Worm (Caenorhabditis elegans) whole organism, L4 larva: ENCODE results near the gene W07A12.4.

Experiments used
- F37D6.2 ChIP-seq: sonication (generic microtip); optimal IDR thresholded peaks from 2 replicates; lab custom pipeline; 2016; ENCODE audit warnings: mild to moderate bottlenecking, missing genetic modification characterization, missing compliant biosample characterization
- F49E8.2 ChIP-seq: sonication (generic microtip); optimal IDR thresholded peaks from 2 replicates; lab custom pipeline; 2016; ENCODE audit warnings: missing compliant biosample characterization, mild to moderate bottlenecking, missing genetic modification characterization, borderline replicate concordance
- R02D3.7 ChIP-seq: fragments of 150-350 bp; sonication (generic microtip); optimal IDR thresholded peaks from 3 replicates; lab custom pipeline; 2014; ENCODE audit warnings: missing biosample characterization, missing genetic modification characterization
- T20F7.1 ChIP-seq: fragments of 200-800 bp; sonication (Bioruptor generic); optimal IDR thresholded peaks from 2 replicates; lab custom pipeline; 2018; ENCODE audit warnings: mild to moderate bottlenecking, missing genetic modification characterization, missing compliant biosample characterization
- T26A8.4 ChIP-seq: fragments of 200-800 bp; sonication (Bioruptor generic); IDR thresholded peaks from 2 replicates; pipeline ENCODE4 v1.3.6; 2022; ENCODE audit warnings: missing genetic modification characterization, missing compliant biosample characterization
- Y48G9A.11 ChIP-seq: fragments of 200-800 bp; sonication (Bioruptor generic); IDR thresholded peaks from 2 replicates; pipeline ENCODE4 v1.3.6; 2022; ENCODE audit warnings: missing genetic modification reagents, missing genetic modification characterization, missing compliant biosample characterization
- Y75B8A.6 ChIP-seq: fragments of 200-800 bp; sonication (Bioruptor generic); IDR thresholded peaks from 2 replicates; pipeline ENCODE4 v1.3.6; 2022; ENCODE audit warnings: missing genetic modification reagents, missing genetic modification characterization, missing compliant biosample characterization
- ZK337.2 ChIP-seq: fragments of 200-800 bp; sonication (Bioruptor generic); IDR thresholded peaks from 2 replicates; pipeline ENCODE4 v1.3.6; 2022; ENCODE audit warnings: missing genetic modification reagents, missing genetic modification characterization, missing compliant biosample characterization
- ZK546.5 ChIP-seq, 2 experiments: sonication (generic microtip); optimal IDR thresholded peaks; 2 replicates each; lab custom pipeline; 2017; ENCODE audit warnings: missing biosample characterization in 2 of 2, missing genetic modification characterization in 2 of 2
- aha-1 ChIP-seq: fragments of 150-350 bp; peaks from one replicate; lab custom pipeline; 2014; ENCODE audit warnings: missing biosample characterization, missing genetic modification characterization
- aly-2 ChIP-seq: sonication (generic microtip); optimal IDR thresholded peaks from 2 replicates; lab custom pipeline; 2018; ENCODE audit warnings: missing biosample characterization, missing genetic modification characterization
- ama-1 ChIP-seq: fragments of 150-350 bp; optimal IDR thresholded peaks from 2 replicates; lab custom pipeline; 2014; ENCODE audit warnings: inconsistent platforms, mixed read lengths
- ceh-28 ChIP-seq: fragments of 150-350 bp; optimal IDR thresholded peaks from 2 replicates; lab custom pipeline; 2014; ENCODE audit warnings: missing biosample characterization, missing genetic modification reagents, missing genetic modification characterization
- ceh-32 ChIP-seq: sonication (generic microtip); optimal IDR thresholded peaks from 2 replicates; lab custom pipeline; 2016; ENCODE audit warnings: mild to moderate bottlenecking, missing genetic modification characterization, missing compliant biosample characterization; ENCODE audit not compliant: poor library complexity
- ceh-44 ChIP-seq: fragments of 200-800 bp; sonication (Bioruptor generic); IDR thresholded peaks from 2 replicates; pipeline ENCODE4 v1.3.6; 2022; ENCODE audit warnings: missing genetic modification reagents, missing genetic modification characterization, missing compliant biosample characterization
- ceh-62 ChIP-seq: sonication (generic microtip); optimal IDR thresholded peaks from 2 replicates; lab custom pipeline; 2017; ENCODE audit warnings: missing biosample characterization, missing genetic modification characterization
- ces-1 ChIP-seq: fragments of 150-350 bp; sonication (generic microtip); optimal IDR thresholded peaks from 4 replicates; lab custom pipeline; 2014; ENCODE audit warnings: missing biosample characterization, missing genetic modification reagents, missing genetic modification characterization
- cey-2 ChIP-seq: sonication (generic microtip); optimal IDR thresholded peaks from 3 replicates; lab custom pipeline; 2017; ENCODE audit warnings: missing genetic modification characterization, mild to moderate bottlenecking, missing compliant biosample characterization, antibody characterized with exemption, borderline replicate concordance; ENCODE audit not compliant: insufficient read depth
- dmd-6 ChIP-seq: fragments of 200-800 bp; sonication (Bioruptor generic); IDR thresholded peaks from 2 replicates; pipeline ENCODE4 v1.3.6; 2022; ENCODE audit warnings: missing genetic modification reagents, missing genetic modification characterization, missing compliant biosample characterization
- dmd-8 ChIP-seq: fragments of 200-800 bp; sonication (Bioruptor generic); IDR thresholded peaks from 2 replicates; pipeline ENCODE4 v1.3.6; 2022; ENCODE audit warnings: missing genetic modification characterization, missing compliant biosample characterization
- dpl-1 ChIP-seq: fragments of 150-350 bp; optimal IDR thresholded peaks from 2 replicates; lab custom pipeline; 2014; ENCODE audit warnings: missing biosample characterization, missing genetic modification reagents, missing genetic modification characterization
- duxl-1 ChIP-seq: sonication (generic microtip); optimal IDR thresholded peaks from 2 replicates; lab custom pipeline; 2016; ENCODE audit warnings: mild to moderate bottlenecking, missing genetic modification characterization, moderate library complexity, missing compliant biosample characterization; ENCODE audit not compliant: poor library complexity
- dve-1 ChIP-seq: sonication (generic microtip); optimal IDR thresholded peaks from 2 replicates; lab custom pipeline; 2017; ENCODE audit warnings: antibody characterized with exemption, mild to moderate bottlenecking, missing genetic modification characterization, missing compliant biosample characterization; ENCODE audit not compliant: insufficient read depth
- egl-43 ChIP-seq: fragments of 200-800 bp; sonication (Bioruptor generic); IDR thresholded peaks from 2 replicates; pipeline ENCODE4 v1.3.6; 2022; ENCODE audit warnings: missing genetic modification reagents, missing genetic modification characterization, missing compliant biosample characterization
- hif-1 ChIP-seq, 2 experiments: sonication (generic microtip); optimal IDR thresholded peaks; 2 replicates each; lab custom pipeline; 2016 to 2017; ENCODE audit warnings: missing compliant biosample characterization in 2 of 2, missing genetic modification characterization in 2 of 2, missing genetic modification reagents in 2 of 2, missing genotype in 2 of 2, mild to moderate bottlenecking in 1 of 2
- hlh-11 ChIP-seq: fragments of 200-800 bp; sonication (Bioruptor generic); optimal IDR thresholded peaks from 2 replicates; lab custom pipeline; 2018; ENCODE audit warnings: mild to moderate bottlenecking, missing genetic modification characterization, missing compliant biosample characterization
- hmg-1.1 ChIP-seq: fragments of 200-800 bp; sonication (Bioruptor generic); IDR thresholded peaks from 2 replicates; pipeline ENCODE4 v1.3.6; 2022; ENCODE audit warnings: missing genetic modification reagents, missing genetic modification characterization, missing compliant biosample characterization
- lin-1 ChIP-seq: fragments of 200-800 bp; sonication (Bioruptor generic); IDR thresholded peaks from 2 replicates; pipeline ENCODE4 v1.3.6; 2022; ENCODE audit warnings: missing genetic modification reagents, missing genetic modification characterization, missing compliant biosample characterization
- lin-38 ChIP-seq: fragments of 200-800 bp; sonication (Bioruptor generic); IDR thresholded peaks from 2 replicates; pipeline ENCODE4 v1.3.6; 2022; ENCODE audit warnings: missing genetic modification reagents, missing genetic modification characterization, missing compliant biosample characterization
- lir-3 ChIP-seq: sonication (generic microtip); optimal IDR thresholded peaks from 2 replicates; lab custom pipeline; 2016; ENCODE audit warnings: mild to moderate bottlenecking, missing genetic modification characterization, missing compliant biosample characterization
- madf-9 ChIP-seq: fragments of 200-800 bp; sonication (Bioruptor generic); conservative IDR thresholded peaks from 2 replicates; pipeline ENCODE4 v1.3.6; 2022; ENCODE audit warnings: missing genetic modification reagents, missing genetic modification characterization, missing compliant biosample characterization
- mdt-29 ChIP-seq: fragments of 200-800 bp; sonication (Bioruptor generic); IDR thresholded peaks from 2 replicates; pipeline ENCODE4 v1.3.6; 2022; ENCODE audit warnings: missing genetic modification reagents, missing genetic modification characterization, missing compliant biosample characterization
- mep-1 ChIP-seq: fragments of 150-350 bp; sonication (generic microtip); optimal IDR thresholded peaks from 3 replicates; lab custom pipeline; 2014; ENCODE audit warnings: missing biosample characterization, missing genetic modification characterization
- nhr-111 ChIP-seq: fragments of 200-800 bp; sonication (Bioruptor generic); optimal IDR thresholded peaks from 2 replicates; lab custom pipeline; 2018; ENCODE audit warnings: mild to moderate bottlenecking, missing genetic modification characterization, missing compliant biosample characterization
- nhr-237 ChIP-seq: sonication (generic microtip); optimal IDR thresholded peaks from 2 replicates; lab custom pipeline; 2017; ENCODE audit warnings: missing biosample characterization, missing genetic modification characterization
- nhr-25 ChIP-seq: sonication (generic microtip); optimal IDR thresholded peaks from 2 replicates; lab custom pipeline; 2017; ENCODE audit warnings: missing genetic modification characterization, mild to moderate bottlenecking, missing compliant biosample characterization, antibody characterized with exemption, moderate library complexity, borderline replicate concordance; ENCODE audit not compliant: insufficient read depth
- nhr-48 ChIP-seq: sonication (generic microtip); optimal IDR thresholded peaks from 2 replicates; lab custom pipeline; 2016; ENCODE audit warnings: mild to moderate bottlenecking, missing genetic modification characterization, missing compliant biosample characterization
- nhr-6 ChIP-seq: fragments of 150-350 bp; optimal IDR thresholded peaks from 2 replicates; lab custom pipeline; 2014; ENCODE audit warnings: missing biosample characterization, missing genetic modification characterization
- pha-4 ChIP-seq, 2 experiments: fragments of 150-350 bp in 1 of 2; fragments of 200-800 bp in 1 of 2; sonication (Bioruptor generic) in 1 of 2; IDR thresholded peaks in 1 of 2; optimal IDR thresholded peaks in 1 of 2; 2 replicates each; pipeline versions ENCODE4 v1.3.6 to Lab custom; 2014 to 2022; ENCODE audit warnings: missing genetic modification characterization in 2 of 2, missing genetic modification reagents in 2 of 2, missing biosample characterization in 1 of 2, missing compliant biosample characterization in 1 of 2
- php-3 ChIP-seq: fragments of 200-800 bp; sonication (Bioruptor generic); IDR thresholded peaks from 2 replicates; pipeline ENCODE4 v1.3.6; 2022; ENCODE audit warnings: missing genetic modification reagents, missing genetic modification characterization, missing compliant biosample characterization
- pqm-1 ChIP-seq: sonication (generic microtip); optimal IDR thresholded peaks from 2 replicates; lab custom pipeline; 2017; ENCODE audit warnings: missing biosample characterization, missing genetic modification characterization
- saeg-2 ChIP-seq: fragments of 200-800 bp; sonication (Bioruptor generic); IDR thresholded peaks from 2 replicates; pipeline ENCODE4 v1.3.6; 2022; ENCODE audit warnings: missing genetic modification reagents, missing genetic modification characterization, missing compliant biosample characterization
- sdz-12 ChIP-seq: fragments of 200-800 bp; sonication (Bioruptor generic); optimal IDR thresholded peaks from 2 replicates; lab custom pipeline; 2018; ENCODE audit warnings: mild to moderate bottlenecking, missing genetic modification characterization, missing compliant biosample characterization
- snpc-4 ChIP-seq: fragments of 150-350 bp; optimal IDR thresholded peaks from 2 replicates; lab custom pipeline; 2014; ENCODE audit warnings: missing biosample characterization, missing genetic modification characterization
- tag-97 ChIP-seq: fragments of 200-800 bp; sonication (Bioruptor generic); IDR thresholded peaks from 2 replicates; pipeline ENCODE4 v1.3.6; 2022; ENCODE audit warnings: missing genetic modification characterization, missing compliant biosample characterization
- unc-39 ChIP-seq: sonication (generic microtip); optimal IDR thresholded peaks from 2 replicates; lab custom pipeline; 2017; ENCODE audit warnings: missing biosample characterization, missing genetic modification characterization
- zag-1 ChIP-seq: fragments of 150-350 bp; optimal IDR thresholded peaks from 2 replicates; lab custom pipeline; 2014; ENCODE audit warnings: missing biosample characterization, missing genetic modification characterization
- zip-2 ChIP-seq: fragments of 150-350 bp; optimal IDR thresholded peaks from 2 replicates; lab custom pipeline; 2014; ENCODE audit warnings: missing biosample characterization, missing genetic modification characterization
- ztf-7 ChIP-seq: fragments of 150-350 bp; optimal IDR thresholded peaks from 2 replicates; lab custom pipeline; 2014; ENCODE audit warnings: missing biosample characterization, missing genetic modification characterization

W07A12.4 gene

DNA sequence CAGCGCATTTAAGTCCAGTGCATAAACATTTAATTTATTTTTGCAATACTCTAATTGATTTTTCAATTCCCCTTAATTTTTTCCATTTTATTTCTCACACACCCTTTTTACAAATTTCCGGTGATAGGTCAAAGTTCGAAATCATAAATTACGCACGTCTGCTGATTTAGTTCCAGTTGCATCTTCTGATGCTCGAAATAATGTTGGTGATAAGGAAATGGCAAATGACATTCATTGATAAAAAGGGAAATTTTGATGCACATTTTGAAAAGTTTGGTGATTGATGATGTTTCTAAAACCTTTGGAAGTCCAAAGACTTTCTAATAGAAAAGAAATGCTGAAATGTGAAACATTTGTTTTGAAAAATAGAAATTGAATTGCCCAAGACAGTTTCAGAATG, 11.1 kb downstream of the W07A12.4 start (continued):
- TF ChIP-seq ZK337.2 = no peak
- no peak for TF ChIP-seq T20F7.1 (GFP tag; lab: Kevin White, UChicago)
- no peak for TF ChIP-seq dpl-1 (GFP tag; lab: Kevin White, UChicago)
- no peak for TF ChIP-seq ceh-28
- TF ChIP-seq pqm-1 (tag; lab: Kevin White, UChicago) = peak; percentile 96
- TF ChIP-seq egl-43 (GFP tag; lab: Robert Waterston, UW) = no peak
- no peak for TF ChIP-seq duxl-1
- TF ChIP-seq nhr-48 = no peak
- no peak for TF ChIP-seq nhr-111 (GFP tag; lab: Kevin White, UChicago)
- no peak for TF ChIP-seq pha-4 (GFP tag; IDR thresholded peaks at IDR 0.05; lab: Robert Waterston, UW)
- TF ChIP-seq pha-4 (tag; optimal IDR thresholded peaks at IDR 0.05; lab: Kevin White, UChicago) = no peak
- no peak for TF ChIP-seq T26A8.4 (GFP tag; lab: Robert Waterston, UW)
- peak; percentile 75 for TF ChIP-seq dve-1
- TF ChIP-seq cey-2 (tag; lab: Kevin White, UChicago) = no peak
- no peak for TF ChIP-seq Y75B8A.6
- no peak for TF ChIP-seq snpc-4 (tag; lab: Kevin White, UChicago)
- TF ChIP-seq ceh-62 (tag; lab: Kevin White, UChicago) = no peak
- no peak for TF ChIP-seq ama-1
- TF ChIP-seq ZK546.5 (tag; optimal IDR thresholded peaks at IDR 0.05; lab: Kevin White, UChicago) = no peak
- TF ChIP-seq nhr-6 (tag; lab: Kevin White, UChicago) = peak; percentile 6
- TF ChIP-seq nhr-237 (tag; lab: Kevin White, UChicago) = no peak
- no peak for TF ChIP-seq saeg-2 (GFP tag; lab: Robert Waterston, UW)
- no peak for TF ChIP-seq R02D3.7 (tag; lab: Kevin White, UChicago)
- peak; percentile 52 for TF ChIP-seq hlh-11
- no peak for TF ChIP-seq aly-2
- TF ChIP-seq ces-1 (GFP tag; lab: Kevin White, UChicago) = no peak
- no peak for TF ChIP-seq lin-1 (GFP tag; lab: Robert Waterston, UW)
- TF ChIP-seq ceh-44 (GFP tag; lab: Robert Waterston, UW) = no peak
- peak; percentile 6 for TF ChIP-seq mep-1 (tag; lab: Kevin White, UChicago)
- TF ChIP-seq aha-1 (tag; lab: Kevin White, UChicago) = peak; percentile 81
- no peak for TF ChIP-seq zip-2 (tag; lab: Kevin White, UChicago)
- TF ChIP-seq tag-97 = no peak
- peak; percentile 86 for TF ChIP-seq ztf-7 (tag; lab: Kevin White, UChicago)

DNA sequence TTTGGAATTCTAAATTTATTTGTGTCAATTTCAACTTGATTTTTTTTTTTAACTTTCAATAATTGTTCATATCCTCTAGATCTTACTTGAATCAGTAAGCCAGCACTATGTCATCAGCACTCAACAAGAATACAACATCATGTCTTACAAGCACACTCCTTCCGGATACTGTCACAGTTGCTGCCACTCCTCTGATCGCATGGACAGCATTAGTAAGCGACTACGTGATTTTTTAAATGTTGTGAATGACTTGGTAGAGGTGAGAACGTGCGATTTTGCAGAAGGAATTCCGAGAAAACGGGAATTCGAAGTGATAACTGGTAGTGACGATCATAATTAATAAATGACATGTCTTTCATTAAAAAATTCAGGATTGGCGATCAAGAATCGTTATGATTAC, 12.0 kb downstream of the W07A12.4 start, which contains the start of gene oac-54:
TSS of gene oac-54 (plus strand) at position 83 of the 400 bp plus-strand sequence.
- TF ChIP-seq lir-3 (tag; lab: Kevin White, UChicago) = no peak
- peak; percentile 4 to 65 for TF ChIP-seq hif-1 (tag; optimal IDR thresholded peaks at IDR 0.05; lab: Kevin White, UChicago)
- TF ChIP-seq dmd-6 (GFP tag; lab: Robert Waterston, UW) = peak; percentile 39
- TF ChIP-seq nhr-25 (tag; lab: Kevin White, UChicago) = no peak
- TF ChIP-seq aha-1 (tag; lab: Kevin White, UChicago) = peak; percentile 95
- no peak for TF ChIP-seq zag-1 (tag; lab: Kevin White, UChicago)
- no peak for TF ChIP-seq saeg-2 (GFP tag; lab: Robert Waterston, UW)
- TF ChIP-seq php-3 = no peak
- TF ChIP-seq, all 104 proteins: peak for 3

DNA sequence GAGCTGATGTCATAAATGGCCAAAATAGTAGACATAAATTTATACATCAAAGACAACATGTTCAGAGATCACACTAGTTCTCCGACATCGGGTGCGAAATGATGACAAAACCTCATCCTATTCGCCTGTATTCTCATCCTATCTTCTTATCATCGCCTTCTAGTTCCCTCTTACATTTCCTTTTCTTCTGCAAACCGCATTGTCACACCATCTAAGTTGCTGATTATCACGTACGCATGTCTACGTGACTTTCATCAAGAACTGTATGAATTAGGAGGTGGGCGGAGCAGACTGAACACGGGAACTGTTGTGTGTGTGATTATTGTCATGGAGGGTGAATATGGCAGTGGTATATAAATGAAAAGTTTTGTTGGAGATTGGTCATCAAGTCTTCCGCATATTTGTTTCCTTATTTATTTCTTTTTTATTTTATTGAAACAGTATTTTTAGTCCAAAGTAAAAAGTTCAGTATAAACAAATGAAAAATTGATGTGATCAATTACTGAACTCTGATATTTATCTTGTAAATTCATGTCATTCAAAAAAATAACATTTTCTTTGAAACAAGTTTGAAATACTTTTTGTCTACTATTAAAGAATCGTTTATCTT, 14.2 kb downstream of the W07A12.4 start:
- TF ChIP-seq ceh-32 (tag; lab: Kevin White, UChicago) (no peak), hlh-11 (peak; percentile 81), mdt-29 (GFP tag; lab: Robert Waterston, UW) (no peak), hmg-1.1 (GFP tag; lab: Robert Waterston, UW) (no peak), F49E8.2 (no peak), mep-1 (tag; lab: Kevin White, UChicago) (no peak), unc-39 (tag; lab: Kevin White, UChicago) (no peak), Y48G9A.11 (GFP tag; lab: Robert Waterston, UW) (no peak), saeg-2 (GFP tag; lab: Robert Waterston, UW) (no peak), F37D6.2 (tag; lab: Kevin White, UChicago) (no peak), dmd-8 (GFP tag; lab: Robert Waterston, UW) (no peak), sdz-12 (GFP tag; lab: Kevin White, UChicago) (no peak), aha-1 (tag; lab: Kevin White, UChicago) (peak; percentile 100), madf-9 (GFP tag; lab: Robert Waterston, UW) (no peak), lin-38 (GFP tag; lab: Robert Waterston, UW) (no peak)
